Fruit fly (Drosophila melanogaster) whole organism, prepupa: ENCODE results near the gene CG4953.

Experiments
- CG10669 ChIP-seq: fragments of 200-800 bp; sonication (Bioruptor generic); optimal IDR thresholded peaks from 3 replicates; lab custom pipeline; 2018; ENCODE audit warnings: missing biosample characterization, mild to moderate bottlenecking, missing genetic modification characterization, moderate library complexity
- CG3919 ChIP-seq: fragments of 200-800 bp; sonication (Bioruptor generic); optimal IDR thresholded peaks from 3 replicates; lab custom pipeline; 2016; ENCODE audit warnings: missing biosample characterization, missing genetic modification characterization
- Sox102F ChIP-seq: fragments of 200-800 bp; sonication (Bioruptor generic); optimal IDR thresholded peaks from 2 replicates; lab custom pipeline; 2016; ENCODE audit warnings: missing biosample characterization, mild to moderate bottlenecking, missing genetic modification characterization
- dac ChIP-seq: fragments of 200-800 bp; sonication (Bioruptor generic); optimal IDR thresholded peaks from 2 replicates; lab custom pipeline; 2017; ENCODE audit warnings: missing biosample characterization, mild to moderate bottlenecking, missing genetic modification characterization

dm6 chr2L:10221387-10221705, 45.2 kb upstream of the CG4953 start:
- no peak for TF ChIP-seq CG3919
- TF ChIP-seq Sox102F, result no peak
- no peak for TF ChIP-seq CG10669 (GFP tag; lab: Kevin White, UChicago)
- TF ChIP-seq dac (GFP tag; lab: Kevin White, UChicago), result no peak
